Worm (Caenorhabditis elegans) whole organism, early embryonic: ENCODE results near the gene F38A6.4.

ENCODE experiments used
- F13C5.2 ChIP-seq: sonication (generic microtip); optimal IDR thresholded peaks from 2 replicates; lab custom pipeline; 2017; ENCODE audit warnings: mild to moderate bottlenecking, missing genetic modification characterization, inconsistent platforms, missing compliant biosample characterization
- ama-1 ChIP-seq: fragments of 150-350 bp; optimal IDR thresholded peaks from 2 replicates; lab custom pipeline; 2014
- ceh-13 ChIP-seq: fragments of 200-800 bp; sonication (Bioruptor generic); optimal IDR thresholded peaks from 2 replicates; lab custom pipeline; 2018; ENCODE audit warnings: mild to moderate bottlenecking, missing genetic modification characterization, missing compliant biosample characterization
- ceh-36 ChIP-seq: sonication (generic microtip); optimal IDR thresholded peaks from 2 replicates; lab custom pipeline; 2016; ENCODE audit warnings: missing genetic modification characterization, inconsistent platforms, missing compliant biosample characterization
- ets-7 ChIP-seq: sonication (generic microtip); optimal IDR thresholded peaks from 2 replicates; lab custom pipeline; 2016; ENCODE audit warnings: missing genotype, missing genetic modification characterization, missing compliant biosample characterization
- flt-1 ChIP-seq: fragments of 200-800 bp; sonication (Bioruptor generic); IDR thresholded peaks from 2 replicates; pipeline ENCODE4 v1.3.6; 2022; ENCODE audit warnings: missing genetic modification characterization, missing compliant biosample characterization
- hmg-4 ChIP-seq: fragments of 200-800 bp; sonication (Bioruptor generic); optimal IDR thresholded peaks from 2 replicates; lab custom pipeline; 2018; ENCODE audit warnings: mild to moderate bottlenecking, missing genetic modification characterization, missing compliant biosample characterization
- hnd-1 ChIP-seq: sonication (generic microtip); optimal IDR thresholded peaks from 2 replicates; lab custom pipeline; 2016; ENCODE audit warnings: missing genetic modification characterization, missing compliant biosample characterization
- scrt-1 ChIP-seq: fragments of 200-800 bp; sonication (Bioruptor generic); IDR thresholded peaks from 2 replicates; pipeline ENCODE4 v1.3.6; 2022; ENCODE audit warnings: missing genetic modification characterization, missing compliant biosample characterization
- sea-1 ChIP-seq: fragments of 200-800 bp; sonication (Bioruptor generic); conservative IDR thresholded peaks from 2 replicates; pipeline ENCODE4 v1.3.6; 2022; ENCODE audit warnings: missing genetic modification characterization, missing compliant biosample characterization
- tbx-37 ChIP-seq: fragments of 200-800 bp; sonication (Bioruptor generic); conservative IDR thresholded peaks from 2 replicates; pipeline ENCODE4 v1.3.6; 2022; ENCODE audit warnings: missing genetic modification reagents, missing genetic modification characterization, missing compliant biosample characterization

ce11 chrV:20770846-20771245, 4.3 kb downstream of the F38A6.4 start:
- TF ChIP-seq F13C5.2 (tag; lab: Kevin White, UChicago) (no peak), hmg-4 (GFP tag; lab: Kevin White, UChicago) (no peak), ama-1 (lab: Kevin White, UChicago) (no peak), ceh-36 (tag; lab: Kevin White, UChicago) (no peak), ceh-13 (GFP tag; lab: Kevin White, UChicago) (no peak), flt-1 (GFP tag; lab: Robert Waterston, UW) (no peak), ets-7 (tag; lab: Kevin White, UChicago) (no peak), sea-1 (no peak), scrt-1 (GFP tag; lab: Robert Waterston, UW) (no peak), hnd-1 (tag; lab: Kevin White, UChicago) (no peak), tbx-37 (GFP tag; lab: Robert Waterston, UW) (no peak)
